Worm (Caenorhabditis elegans) whole organism, L2 larva: ENCODE data around the gene ZK1248.20.

Source experiments
- C34F6.9 ChIP-seq: fragments of 150-350 bp; optimal IDR thresholded peaks from 2 replicates; lab custom pipeline; 2014; ENCODE audit warnings: missing biosample characterization, missing genetic modification characterization
- F13H6.1 ChIP-seq: sonication (generic microtip); optimal IDR thresholded peaks from 2 replicates; lab custom pipeline; 2016; ENCODE audit warnings: missing genetic modification characterization, missing compliant biosample characterization
- R02D3.7 ChIP-seq: fragments of 150-350 bp; optimal IDR thresholded peaks from 2 replicates; lab custom pipeline; 2014; ENCODE audit warnings: missing biosample characterization, missing genetic modification characterization
- Y55F3AM.14 ChIP-seq: fragments of 200-800 bp; sonication (Bioruptor generic); optimal IDR thresholded peaks from 2 replicates; lab custom pipeline; 2018; ENCODE audit warnings: mild to moderate bottlenecking, missing genetic modification characterization, missing compliant biosample characterization
- ZK546.5 ChIP-seq: sonication (generic microtip); optimal IDR thresholded peaks from 2 replicates; lab custom pipeline; 2017; ENCODE audit warnings: missing biosample characterization, missing genetic modification characterization
- alr-1 ChIP-seq: fragments of 150-350 bp; optimal IDR thresholded peaks from 2 replicates; lab custom pipeline; 2014; ENCODE audit warnings: missing biosample characterization, missing genetic modification characterization
- aly-2 ChIP-seq: fragments of 150-350 bp; optimal IDR thresholded peaks from 2 replicates; lab custom pipeline; 2014; ENCODE audit warnings: missing biosample characterization, missing genetic modification characterization
- blmp-1 ChIP-seq: sonication (generic microtip); optimal IDR thresholded peaks from 2 replicates; lab custom pipeline; 2017; ENCODE audit warnings: missing genetic modification characterization, mild to moderate bottlenecking, missing compliant biosample characterization, antibody characterized with exemption, moderate library complexity; ENCODE audit not compliant: insufficient read depth
- crh-2 ChIP-seq: sonication (generic microtip); optimal IDR thresholded peaks from 2 replicates; lab custom pipeline; 2017; ENCODE audit warnings: missing biosample characterization, missing genetic modification characterization
- elt-1 ChIP-seq: fragments of 150-350 bp; optimal IDR thresholded peaks from 2 replicates; lab custom pipeline; 2014; ENCODE audit warnings: missing biosample characterization, missing genetic modification characterization
- elt-3 ChIP-seq: sonication (generic microtip); optimal IDR thresholded peaks from 2 replicates; lab custom pipeline; 2017; ENCODE audit warnings: missing biosample characterization, missing genetic modification characterization
- fos-1 ChIP-seq: fragments of 150-350 bp; optimal IDR thresholded peaks from 2 replicates; lab custom pipeline; 2014; ENCODE audit warnings: missing biosample characterization, missing genetic modification characterization
- gmeb-1 ChIP-seq: fragments of 150-350 bp; optimal IDR thresholded peaks from 2 replicates; lab custom pipeline; 2014; ENCODE audit warnings: missing biosample characterization, missing genetic modification characterization
- lin-13 ChIP-seq: fragments of 150-350 bp; optimal IDR thresholded peaks from 2 replicates; lab custom pipeline; 2014; ENCODE audit warnings: missing biosample characterization, missing genetic modification reagents, missing genetic modification characterization
- lsy-2 ChIP-seq, 2 experiments: fragments of 150-350 bp in 1 of 2; sonication (generic microtip) in 1 of 2; optimal IDR thresholded peaks; 2 replicates each; lab custom pipeline; 2014 to 2017; ENCODE audit warnings: missing biosample characterization in 2 of 2, missing genetic modification characterization in 2 of 2
- mbf-1 ChIP-seq: sonication (generic microtip); optimal IDR thresholded peaks from 2 replicates; lab custom pipeline; 2017; ENCODE audit warnings: missing biosample characterization, missing genetic modification characterization
- nhr-10 ChIP-seq: sonication (generic microtip); optimal IDR thresholded peaks from 2 replicates; lab custom pipeline; 2017; ENCODE audit warnings: missing biosample characterization, missing genetic modification characterization
- nhr-11 ChIP-seq: fragments of 150-350 bp; optimal IDR thresholded peaks from 2 replicates; lab custom pipeline; 2014; ENCODE audit warnings: missing biosample characterization, missing genetic modification characterization
- nhr-12 ChIP-seq: fragments of 150-350 bp; optimal IDR thresholded peaks from 2 replicates; lab custom pipeline; 2014; ENCODE audit warnings: missing biosample characterization, missing genetic modification characterization
- nhr-21 ChIP-seq: fragments of 150-350 bp; optimal IDR thresholded peaks from 2 replicates; lab custom pipeline; 2014; ENCODE audit warnings: missing biosample characterization, missing genetic modification characterization
- nhr-237 ChIP-seq: fragments of 150-350 bp; optimal IDR thresholded peaks from 2 replicates; lab custom pipeline; 2014; ENCODE audit warnings: missing biosample characterization, missing genetic modification characterization
- nhr-25 ChIP-seq: fragments of 150-350 bp; sonication (generic microtip); optimal IDR thresholded peaks from 3 replicates; lab custom pipeline; 2014; ENCODE audit warnings: missing biosample characterization, missing genetic modification characterization
- nhr-6 ChIP-seq: fragments of 150-350 bp; optimal IDR thresholded peaks from 2 replicates; lab custom pipeline; 2014; ENCODE audit warnings: missing biosample characterization, missing genetic modification characterization
- peb-1 ChIP-seq: fragments of 150-350 bp; optimal IDR thresholded peaks from 2 replicates; lab custom pipeline; 2014; ENCODE audit warnings: missing biosample characterization, missing genetic modification characterization
- sma-3 ChIP-seq: sonication (generic microtip); optimal IDR thresholded peaks from 2 replicates; lab custom pipeline; 2016; ENCODE audit warnings: missing genetic modification reagents, missing genetic modification characterization, missing compliant biosample characterization
- unc-55 ChIP-seq: fragments of 150-350 bp; sonication (generic microtip); optimal IDR thresholded peaks from 3 replicates; lab custom pipeline; 2014; ENCODE audit warnings: missing biosample characterization, missing genetic modification reagents, missing genetic modification characterization
- unc-62 ChIP-seq: fragments of 150-350 bp; optimal IDR thresholded peaks from 2 replicates; lab custom pipeline; 2014; ENCODE audit warnings: missing biosample characterization, missing genetic modification reagents, missing genetic modification characterization
- ztf-1 ChIP-seq: fragments of 200-800 bp; sonication (Bioruptor generic); conservative IDR thresholded peaks from 2 replicates; pipeline ENCODE4 v1.3.6; 2022; ENCODE audit warnings: missing genetic modification characterization, missing compliant biosample characterization
- ztf-11 ChIP-seq: sonication (generic microtip); optimal IDR thresholded peaks from 2 replicates; lab custom pipeline; 2017; ENCODE audit warnings: missing biosample characterization, missing genetic modification characterization

ZK1248.20 gene

DNA sequence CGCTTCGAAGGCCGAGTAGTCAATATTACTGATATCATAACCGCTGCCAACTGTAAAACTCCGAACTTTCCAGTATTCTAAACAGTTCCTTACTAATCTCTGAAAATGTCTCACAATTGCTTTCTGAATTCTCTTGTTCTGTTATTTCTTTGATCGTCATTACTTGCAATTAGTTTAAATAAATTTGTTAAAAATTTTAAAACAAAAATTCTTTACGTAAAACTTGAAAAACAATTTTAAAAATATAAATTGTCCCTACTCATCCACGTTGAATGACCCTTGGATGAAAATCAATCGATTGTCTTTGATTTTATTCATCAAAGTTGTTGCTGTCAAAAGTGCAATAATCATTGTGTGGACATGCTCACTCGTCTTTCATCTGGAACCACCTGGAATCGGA lies 22.3 kb upstream of the ZK1248.20 start, which contains the start of gene acdh-8:
acdh-8 (plus strand) TSS at position 301 of the 400 bp plus-strand sequence.
- TF ChIP-seq C34F6.9 = no peak
- TF ChIP-seq R02D3.7 (tag; lab: Kevin White, UChicago) = no peak
- TF ChIP-seq nhr-6 (tag; lab: Kevin White, UChicago) = no peak
- TF ChIP-seq alr-1 (tag; lab: Kevin White, UChicago) = no peak
- TF ChIP-seq, all 48 proteins: peak for 0

DNA sequence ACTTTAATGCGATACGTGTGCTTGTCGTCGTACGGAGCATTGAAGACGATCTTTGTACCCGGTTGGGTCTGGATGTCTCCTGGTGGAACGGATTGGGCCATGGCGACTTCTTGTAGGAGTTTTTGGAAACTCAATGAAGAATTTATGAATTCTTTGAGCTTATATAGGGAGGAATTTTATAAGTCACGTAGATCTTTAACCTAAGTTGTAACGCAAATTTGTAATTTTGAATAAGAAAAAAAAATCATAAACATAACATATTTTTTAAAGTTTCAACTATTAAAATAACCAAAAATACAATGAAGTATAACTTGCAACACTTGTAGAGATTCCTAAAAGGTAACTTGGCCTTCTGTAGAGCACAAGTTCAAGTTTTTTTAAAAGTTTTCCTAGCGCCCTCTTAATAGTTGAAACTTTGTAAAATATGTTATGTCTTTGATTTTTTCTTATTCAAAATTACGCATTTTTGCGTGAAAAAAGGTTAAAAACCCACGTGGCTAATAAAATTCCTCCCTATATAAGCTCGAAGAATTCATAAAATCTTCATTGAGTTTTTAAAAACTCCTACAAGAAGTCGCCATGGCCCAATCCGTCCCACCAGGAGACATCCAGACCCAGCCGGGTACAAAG lies 19.0 kb upstream of the ZK1248.20 start, which contains the start of the genes msp-63 and msp-142:
msp-63 (minus strand) TSS at position 101 of the 630 bp plus-strand sequence.
msp-142 (plus strand) TSS at position 580 of the 630 bp plus-strand sequence.
- TF ChIP-seq mbf-1 (tag; lab: Kevin White, UChicago) (no peak), peb-1 (no peak), nhr-25 (tag; lab: Kevin White, UChicago) (no peak), sma-3 (no peak), Y55F3AM.14 (no peak), aly-2 (tag; lab: Kevin White, UChicago) (no peak), elt-3 (tag; lab: Kevin White, UChicago) (no peak), blmp-1 (tag; lab: Kevin White, UChicago) (no peak)

DNA sequence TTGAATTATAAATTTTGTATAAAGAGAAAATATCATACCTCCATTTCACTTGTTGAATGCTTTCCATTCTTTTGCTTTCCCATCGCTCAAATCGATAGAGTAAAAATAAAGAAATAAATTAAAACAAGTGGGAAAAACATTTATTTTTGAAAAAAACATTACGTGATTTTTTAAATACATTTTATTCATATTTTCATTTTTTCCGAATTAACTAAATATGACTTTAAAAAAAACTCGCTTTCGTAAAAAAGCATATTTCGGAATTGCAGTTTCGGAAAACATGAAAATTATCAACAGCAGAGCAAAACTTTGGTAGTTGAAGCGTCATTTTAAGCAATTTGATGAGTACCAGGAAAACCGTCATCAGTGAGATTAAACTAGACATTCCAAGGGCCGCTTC lies 16.9 kb upstream of the ZK1248.20 start, which contains the start of gene K05F1.8:
K05F1.8 (minus strand) TSS at position 101 of the 400 bp plus-strand sequence.
- TF ChIP-seq unc-55 (GFP tag; lab: Kevin White, UChicago) (no peak), nhr-6 (tag; lab: Kevin White, UChicago) (no peak), nhr-11 (tag; lab: Kevin White, UChicago) (no peak), ztf-11 (no peak), unc-62 (GFP tag; lab: Kevin White, UChicago) (no peak), nhr-10 (no peak)

DNA sequence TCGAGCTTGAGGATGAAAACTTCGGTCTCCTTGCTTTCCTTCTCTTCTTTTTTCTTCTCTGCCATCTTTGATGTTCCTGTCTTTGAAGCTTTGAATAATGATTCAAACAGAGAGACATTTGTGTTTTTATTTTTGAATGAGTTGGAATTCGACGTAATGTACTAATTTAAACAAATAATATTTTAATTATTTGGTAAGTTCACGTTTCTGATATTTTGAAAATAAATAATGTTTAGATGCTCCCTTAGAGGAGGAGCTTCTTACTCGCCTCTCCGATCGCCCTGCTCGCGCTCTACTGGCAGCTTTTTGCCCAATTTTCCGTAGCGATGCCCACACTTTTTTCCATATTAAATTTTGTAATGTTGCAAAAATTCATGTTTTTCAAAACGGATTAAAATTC lies 15.4 kb upstream of the ZK1248.20 start, which contains the start of the genes K05F1.9 and K05F1.1:
K05F1.9 (minus strand) TSS at position 101 of the 400 bp plus-strand sequence.
K05F1.1 (plus strand) TSS at position 308 of the 400 bp plus-strand sequence.
- no peak for TF ChIP-seq peb-1
- no peak for TF ChIP-seq lin-13 (GFP tag; lab: Kevin White, UChicago)
- TF ChIP-seq nhr-21 (tag; lab: Kevin White, UChicago) = no peak
- no peak for TF ChIP-seq ztf-11
- no peak for TF ChIP-seq nhr-6 (tag; lab: Kevin White, UChicago)
- no peak for TF ChIP-seq ztf-1 (GFP tag; lab: Robert Waterston, UW)
- no peak for TF ChIP-seq ZK546.5
- TF ChIP-seq nhr-12 = no peak
- TF ChIP-seq nhr-237 (tag; lab: Kevin White, UChicago) = no peak
- TF ChIP-seq alr-1 (tag; lab: Kevin White, UChicago) = no peak
- no peak for TF ChIP-seq nhr-25 (tag; lab: Kevin White, UChicago)
- no peak for TF ChIP-seq crh-2 (tag; lab: Kevin White, UChicago)
- no peak for TF ChIP-seq unc-62 (GFP tag; lab: Kevin White, UChicago)

DNA sequence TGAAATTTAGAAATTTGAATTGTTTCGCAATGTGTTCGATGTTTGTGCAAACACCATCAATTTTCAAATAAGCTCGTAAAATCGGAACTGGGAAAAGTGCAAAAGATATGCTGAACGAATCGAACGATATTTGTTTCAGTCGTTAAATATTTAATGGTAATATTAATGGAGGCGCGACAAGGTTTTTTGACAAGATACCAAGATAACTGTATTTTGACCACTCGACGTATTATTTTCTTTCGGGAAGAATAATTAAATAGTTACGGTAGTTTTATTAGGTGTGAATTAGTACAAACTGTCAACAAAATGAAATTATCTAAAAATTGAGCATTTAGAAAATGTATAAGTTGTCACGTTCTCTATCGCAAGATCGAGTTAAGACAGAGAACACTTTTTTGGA lies 12.2 kb upstream of the ZK1248.20 start:
- TF ChIP-seq F13H6.1 (tag; lab: Kevin White, UChicago) (no peak), Y55F3AM.14 (no peak), fos-1 (tag; lab: Kevin White, UChicago) (peak; percentile 29), elt-1 (tag; lab: Kevin White, UChicago) (no peak), gmeb-1 (tag; lab: Kevin White, UChicago) (no peak), lsy-2 (tag; optimal IDR thresholded peaks at IDR 0.05; lab: Kevin White, UChicago) (no peak), nhr-237 (tag; lab: Kevin White, UChicago) (no peak)

DNA sequence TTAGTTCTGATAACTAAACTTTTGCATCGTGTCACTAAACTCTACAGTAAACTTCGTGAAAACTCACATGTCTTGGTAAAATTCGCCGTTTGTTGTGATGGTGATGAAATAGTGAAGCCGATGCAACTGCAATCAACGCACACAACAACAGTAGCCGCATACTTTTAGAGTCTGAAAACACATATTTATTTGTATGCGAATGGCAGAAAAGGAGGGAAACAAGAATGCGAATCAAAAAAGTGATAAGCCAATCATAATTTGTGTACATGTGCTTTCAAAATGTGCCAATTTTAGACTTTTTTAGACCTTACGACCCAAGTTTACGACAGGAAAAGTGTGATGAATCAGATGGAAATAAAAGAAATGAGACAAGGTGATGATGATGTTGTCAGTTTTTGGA lies 11.1 kb upstream of the ZK1248.20 start, which contains the start of gene K05F1.10:
K05F1.10 (minus strand) TSS at position 171 of the 400 bp plus-strand sequence.
- TF ChIP-seq fos-1 (tag; lab: Kevin White, UChicago) = no peak
- peak; percentile 17 for TF ChIP-seq crh-2 (tag; lab: Kevin White, UChicago)
- TF ChIP-seq, all 48 proteins: peak for 1
